Worm (Caenorhabditis elegans) whole organism, L3 larva: Measurements from ENCODE around the gene C55A6.1.

Experiments used
- R02D3.7 ChIP-seq: fragments of 150-350 bp; optimal IDR thresholded peaks from 2 replicates; lab custom pipeline; 2014; ENCODE audit warnings: missing biosample characterization, missing genetic modification characterization
- ama-1 ChIP-seq: fragments of 150-350 bp; optimal IDR thresholded peaks from 2 replicates; lab custom pipeline; 2018
- ceh-28 ChIP-seq: fragments of 150-350 bp; optimal IDR thresholded peaks from 2 replicates; lab custom pipeline; 2014; ENCODE audit warnings: missing biosample characterization, missing genetic modification reagents, missing genetic modification characterization
- ceh-82 ChIP-seq: fragments of 150-350 bp; optimal IDR thresholded peaks from 2 replicates; lab custom pipeline; 2014; ENCODE audit warnings: missing biosample characterization, missing genetic modification characterization
- ceh-9 ChIP-seq: sonication (generic microtip); optimal IDR thresholded peaks from 2 replicates; lab custom pipeline; 2018; ENCODE audit warnings: missing biosample characterization, missing genetic modification characterization
- daf-12 ChIP-seq: fragments of 150-350 bp; optimal IDR thresholded peaks from 2 replicates; lab custom pipeline; 2014; ENCODE audit warnings: missing biosample characterization, missing genetic modification reagents, missing genetic modification characterization
- egl-27 ChIP-seq: sonication (generic microtip); optimal IDR thresholded peaks from 4 replicates; lab custom pipeline; 2017; ENCODE audit warnings: missing biosample characterization, missing genetic modification reagents, missing genetic modification characterization
- egl-5 ChIP-seq: fragments of 150-350 bp; optimal IDR thresholded peaks from 2 replicates; lab custom pipeline; 2017; ENCODE audit warnings: missing biosample characterization, missing genetic modification reagents, missing genetic modification characterization, inconsistent platforms
- elt-1 ChIP-seq: fragments of 150-350 bp; optimal IDR thresholded peaks from 2 replicates; lab custom pipeline; 2014; ENCODE audit warnings: missing biosample characterization, missing genetic modification characterization
- elt-2 ChIP-seq: sonication (generic microtip); optimal IDR thresholded peaks from 2 replicates; lab custom pipeline; 2016; ENCODE audit warnings: missing genetic modification reagents, mild to moderate bottlenecking, missing genetic modification characterization, missing compliant biosample characterization
- elt-3 ChIP-seq, 3 experiments: fragments of 150-350 bp in 1 of 3; sonication (generic microtip) in 2 of 3; optimal IDR thresholded peaks; 2 replicates in 2 of 3; 4 replicates in 1 of 3; lab custom pipeline; 2014 to 2017; ENCODE audit warnings: missing biosample characterization in 3 of 3, missing genetic modification characterization in 3 of 3
- eor-1 ChIP-seq, 2 experiments: fragments of 150-350 bp; optimal IDR thresholded peaks; 2 replicates each; lab custom pipeline; 2014 to 2018; ENCODE audit warnings: missing biosample characterization in 2 of 2, missing genetic modification characterization in 2 of 2
- fkh-10 ChIP-seq: sonication (generic microtip); optimal IDR thresholded peaks from 2 replicates; lab custom pipeline; 2017; ENCODE audit warnings: missing biosample characterization, missing genetic modification reagents, missing genetic modification characterization
- fkh-2 ChIP-seq: fragments of 150-350 bp; optimal IDR thresholded peaks from 2 replicates; lab custom pipeline; 2014; ENCODE audit warnings: missing biosample characterization, missing genetic modification reagents, missing genetic modification characterization
- jun-1 ChIP-seq: fragments of 150-350 bp; optimal IDR thresholded peaks from 2 replicates; lab custom pipeline; 2014; ENCODE audit warnings: missing biosample characterization, missing genetic modification reagents, missing genetic modification characterization
- lin-15B ChIP-seq: fragments of 150-350 bp; optimal IDR thresholded peaks from 2 replicates; lab custom pipeline; 2014; ENCODE audit warnings: missing biosample characterization, missing genetic modification characterization
- lin-39 ChIP-seq: fragments of 150-350 bp; optimal IDR thresholded peaks from 2 replicates; lab custom pipeline; 2018; ENCODE audit warnings: missing biosample characterization, missing genetic modification reagents, missing genetic modification characterization
- lsy-12 ChIP-seq: sonication (generic microtip); optimal IDR thresholded peaks from 2 replicates; lab custom pipeline; 2016; ENCODE audit warnings: mild to moderate bottlenecking, missing genetic modification characterization, missing compliant biosample characterization
- mdl-1 ChIP-seq: fragments of 150-350 bp; optimal IDR thresholded peaks from 2 replicates; lab custom pipeline; 2014; ENCODE audit warnings: missing biosample characterization, missing genetic modification characterization
- mml-1 ChIP-seq: fragments of 150-350 bp; sonication (generic microtip); optimal IDR thresholded peaks from 3 replicates; lab custom pipeline; 2014; ENCODE audit warnings: missing biosample characterization, missing genetic modification characterization
- nfya-1 ChIP-seq: sonication (generic microtip); optimal IDR thresholded peaks from 2 replicates; lab custom pipeline; 2017; ENCODE audit warnings: missing genetic modification characterization, mild to moderate bottlenecking, missing compliant biosample characterization, antibody characterized with exemption, moderate library complexity; ENCODE audit not compliant: insufficient read depth
- nhr-11 ChIP-seq: fragments of 150-350 bp; optimal IDR thresholded peaks from 2 replicates; lab custom pipeline; 2014; ENCODE audit warnings: missing biosample characterization, missing genetic modification characterization
- nhr-23 ChIP-seq: fragments of 150-350 bp; optimal IDR thresholded peaks from 2 replicates; lab custom pipeline; 2014; ENCODE audit warnings: missing biosample characterization, missing genetic modification reagents, missing genetic modification characterization
- nhr-237 ChIP-seq: fragments of 150-350 bp; optimal IDR thresholded peaks from 2 replicates; lab custom pipeline; 2014; ENCODE audit warnings: missing biosample characterization, missing genetic modification characterization
- nhr-28 ChIP-seq: fragments of 150-350 bp; optimal IDR thresholded peaks from 2 replicates; lab custom pipeline; 2014; ENCODE audit warnings: missing biosample characterization, missing genetic modification characterization
- nhr-76 ChIP-seq: fragments of 150-350 bp; sonication (generic microtip); optimal IDR thresholded peaks from 5 replicates; lab custom pipeline; 2014; ENCODE audit warnings: missing biosample characterization, missing genetic modification characterization
- nhr-77 ChIP-seq: fragments of 150-350 bp; optimal IDR thresholded peaks from 2 replicates; lab custom pipeline; 2014; ENCODE audit warnings: missing biosample characterization, missing genetic modification characterization
- pha-4 ChIP-seq: fragments of 150-350 bp; optimal IDR thresholded peaks from 2 replicates; lab custom pipeline; 2014; ENCODE audit warnings: missing biosample characterization, missing genetic modification reagents, missing genetic modification characterization
- sea-2 ChIP-seq: fragments of 150-350 bp; sonication (generic microtip); optimal IDR thresholded peaks from 4 replicates; lab custom pipeline; 2014; ENCODE audit warnings: missing biosample characterization, missing genetic modification reagents, missing genetic modification characterization
- skn-1 ChIP-seq: fragments of 150-350 bp; optimal IDR thresholded peaks from 2 replicates; lab custom pipeline; 2014; ENCODE audit warnings: missing biosample characterization, missing genetic modification characterization
- tbx-2 ChIP-seq: sonication (generic microtip); optimal IDR thresholded peaks from 2 replicates; lab custom pipeline; 2016; ENCODE audit warnings: mild to moderate bottlenecking, missing genetic modification characterization, missing compliant biosample characterization
- unc-39 ChIP-seq: sonication (generic microtip); optimal IDR thresholded peaks from 4 replicates; lab custom pipeline; 2017; ENCODE audit warnings: missing biosample characterization, missing genetic modification characterization
- unc-62 ChIP-seq: fragments of 150-350 bp; sonication (generic microtip); optimal IDR thresholded peaks from 4 replicates; lab custom pipeline; 2014; ENCODE audit warnings: missing biosample characterization, missing genetic modification reagents, missing genetic modification characterization
- zag-1 ChIP-seq: fragments of 150-350 bp; optimal IDR thresholded peaks from 2 replicates; lab custom pipeline; 2014; ENCODE audit warnings: missing biosample characterization, missing genetic modification characterization
- ztf-11 ChIP-seq: fragments of 150-350 bp; optimal IDR thresholded peaks from 2 replicates; lab custom pipeline; 2014; ENCODE audit warnings: missing biosample characterization, missing genetic modification characterization
- ztf-4 ChIP-seq: fragments of 150-350 bp; optimal IDR thresholded peaks from 2 replicates; lab custom pipeline; 2014; ENCODE audit warnings: missing biosample characterization, missing genetic modification characterization

C55A6.1 gene

DNA sequence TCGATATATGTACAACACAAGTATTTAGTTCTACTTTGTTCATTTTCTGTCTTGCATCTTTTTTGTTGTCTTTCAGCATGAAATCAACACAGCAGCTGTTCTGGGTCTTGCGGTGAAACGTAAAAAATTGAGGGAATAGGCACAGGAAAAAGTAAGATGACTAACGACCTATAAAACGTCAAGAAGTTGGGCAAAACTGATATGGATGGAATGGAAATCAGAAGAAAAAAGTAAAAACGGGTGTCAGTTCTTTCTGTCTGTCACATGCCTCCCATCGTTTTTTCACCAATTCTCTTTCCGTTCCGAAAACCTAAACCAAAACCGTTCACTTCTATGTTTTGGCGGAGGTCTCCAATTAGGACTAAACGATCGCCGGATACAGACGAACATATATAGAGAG, 3.8 kb downstream of the C55A6.1 start:
- TF ChIP-seq elt-2 (tag; lab: Kevin White, UChicago) (peak; percentile 25), ztf-11 (tag; lab: Kevin White, UChicago) (no peak), mdl-1 (tag; lab: Kevin White, UChicago) (no peak)

DNA sequence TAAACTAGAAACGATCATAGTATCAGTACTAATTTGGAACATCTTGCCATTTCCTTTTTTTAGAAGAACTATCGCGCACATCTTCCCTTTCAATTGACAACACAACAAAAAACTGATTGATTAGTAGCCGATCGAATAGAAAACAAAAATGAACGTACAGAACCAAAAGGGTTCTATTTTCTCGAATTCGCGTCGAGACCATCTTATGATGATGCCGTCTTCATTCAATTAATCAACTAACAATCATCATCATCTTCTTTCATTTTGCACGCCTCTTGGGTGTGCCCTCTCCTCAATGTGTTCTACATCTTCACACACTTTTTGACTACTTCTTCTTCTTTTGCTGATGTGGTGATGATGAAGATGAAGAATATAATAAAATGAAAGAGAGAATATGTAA, 5.0 kb downstream of the C55A6.1 start:
- no peak for TF ChIP-seq jun-1 (tag; lab: Kevin White, UChicago)
- no peak for TF ChIP-seq skn-1
- TF ChIP-seq elt-2 (tag; lab: Kevin White, UChicago), result no peak
- TF ChIP-seq ceh-28 (tag; lab: Kevin White, UChicago), result no peak
- TF ChIP-seq lin-15B, result no peak
- TF ChIP-seq eor-1 (tag; optimal IDR thresholded peaks at IDR 0.05; lab: Kevin White, UChicago), result no peak
- TF ChIP-seq unc-39 (tag; lab: Kevin White, UChicago), result no peak
- no peak for TF ChIP-seq nhr-23
- no peak for TF ChIP-seq elt-1 (tag; lab: Kevin White, UChicago)

- no peak for TF ChIP-seq mdl-1 (tag; lab: Kevin White, UChicago)
- no peak for TF ChIP-seq R02D3.7 (tag; lab: Kevin White, UChicago)
- TF ChIP-seq egl-5, result no peak
- no peak for TF ChIP-seq nhr-11
- no peak for TF ChIP-seq skn-1
- no peak for TF ChIP-seq mml-1
- TF ChIP-seq lsy-12 (tag; lab: Kevin White, UChicago), result no peak
- no peak for TF ChIP-seq daf-12 (tag; lab: Kevin White, UChicago)
- TF ChIP-seq, all 47 proteins: peak for 0
Observed at ce11 chrV:11497475-11497874, 7.3 kb downstream of the C55A6.1 start.

ce11 chrV:11496283-11496682, 8.5 kb downstream of the C55A6.1 start, which contains the start of gene htrl-1:
TSS of gene htrl-1 (minus strand) at chrV:11496383.
- TF ChIP-seq pha-4 (peak; percentile 10), nhr-23 (no peak)

DNA sequence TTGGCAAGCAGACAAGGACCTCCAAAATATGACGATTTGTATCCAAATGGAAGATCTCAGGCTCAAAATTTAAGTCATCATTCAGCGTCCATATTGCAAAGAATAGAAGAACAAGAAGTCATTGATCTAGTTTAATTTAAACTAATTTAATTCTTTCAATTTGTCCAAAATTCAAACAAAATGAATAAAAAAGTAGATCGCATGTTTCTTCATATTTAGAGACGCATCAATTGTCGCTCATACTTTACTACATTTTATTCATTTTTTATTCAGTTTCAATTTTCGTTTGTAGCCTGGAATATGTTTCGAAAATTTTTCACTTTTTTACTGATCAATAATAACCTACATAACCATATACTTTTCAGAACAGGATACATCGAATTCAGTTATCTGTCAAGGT, 12.3 kb downstream of the C55A6.1 start, which contains the start of gene T11F9.21:
Gene T11F9.21 (plus strand): TSS at position 301 of the 400 bp plus-strand sequence.
- no peak for TF ChIP-seq nfya-1 (tag; lab: Kevin White, UChicago)
- TF ChIP-seq ztf-11 (tag; lab: Kevin White, UChicago), result no peak
- no peak for TF ChIP-seq zag-1 (tag; lab: Kevin White, UChicago)
- no peak for TF ChIP-seq ztf-4 (tag; lab: Kevin White, UChicago)
- TF ChIP-seq lsy-12 (tag; lab: Kevin White, UChicago), result no peak
- TF ChIP-seq unc-62 (GFP tag; lab: Kevin White, UChicago), result no peak
- TF ChIP-seq nhr-76, result no peak
- no peak for TF ChIP-seq daf-12 (tag; lab: Kevin White, UChicago)
- no peak for TF ChIP-seq pha-4
- no peak for TF ChIP-seq sea-2 (GFP tag; lab: Kevin White, UChicago)
- no peak for TF ChIP-seq lin-39
- no peak for TF ChIP-seq nhr-28 (tag; lab: Kevin White, UChicago)
- no peak for TF ChIP-seq elt-3 (tag; optimal IDR thresholded peaks at IDR 0.05; lab: Kevin White, UChicago)
- no peak for TF ChIP-seq nhr-237
- TF ChIP-seq, all 47 proteins: peak for 0

ce11 chrV:11490382-11490781, 14.4 kb downstream of the C55A6.1 start, which contains the start of gene dhs-19:
TSS of gene dhs-19 (minus strand) at chrV:11490482.
- no peak for TF ChIP-seq nfya-1 (tag; lab: Kevin White, UChicago)
- TF ChIP-seq mml-1, result no peak
- TF ChIP-seq sea-2 (GFP tag; lab: Kevin White, UChicago), result no peak
- TF ChIP-seq ama-1 (lab: Kevin White, UChicago), result no peak
- no peak for TF ChIP-seq nhr-76
- no peak for TF ChIP-seq egl-5
- TF ChIP-seq fkh-10 (GFP tag; lab: Kevin White, UChicago), result no peak
- TF ChIP-seq, all 47 proteins: peak for 0

DNA sequence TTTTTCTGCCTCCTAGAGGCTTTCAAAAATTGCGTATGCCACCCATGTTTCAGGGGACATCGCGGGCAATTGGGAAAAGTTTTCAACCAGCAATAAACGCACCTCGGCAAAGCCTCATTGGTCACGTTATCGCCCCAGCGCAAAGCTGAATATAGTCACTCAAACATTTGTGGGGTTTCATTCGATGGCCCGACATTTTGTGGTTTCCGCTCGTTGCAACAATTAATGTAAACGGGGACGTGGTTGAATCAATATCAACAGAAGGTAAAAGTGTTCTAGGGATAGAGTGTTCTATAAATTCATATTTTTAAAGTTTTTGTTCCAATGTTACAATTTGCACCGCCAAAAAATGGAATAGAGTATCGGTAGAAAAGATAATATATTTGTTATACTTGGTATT, 16.5 kb downstream of the C55A6.1 start:
- TF ChIP-seq tbx-2 (no peak), ceh-9 (tag; lab: Kevin White, UChicago) (no peak), elt-3 (tag; optimal IDR thresholded peaks at IDR 0.05; lab: Kevin White, UChicago) (no peak), fkh-10 (GFP tag; lab: Kevin White, UChicago) (no peak), nhr-77 (tag; lab: Kevin White, UChicago) (no peak), sea-2 (GFP tag; lab: Kevin White, UChicago) (no peak), fkh-2 (tag; lab: Kevin White, UChicago) (no peak), elt-1 (tag; lab: Kevin White, UChicago) (no peak), jun-1 (tag; lab: Kevin White, UChicago) (no peak), daf-12 (tag; lab: Kevin White, UChicago) (no peak), mdl-1 (tag; lab: Kevin White, UChicago) (no peak), R02D3.7 (tag; lab: Kevin White, UChicago) (no peak), ceh-82 (no peak), egl-27 (tag; lab: Kevin White, UChicago) (no peak), zag-1 (tag; lab: Kevin White, UChicago) (no peak), lsy-12 (tag; lab: Kevin White, UChicago) (no peak)
